Worm (Caenorhabditis elegans) whole organism, late embryonic: ENCODE data around the gene F49E2.5.

Experiments
- C38D4.7 ChIP-seq: fragments of 200-800 bp; sonication (Bioruptor generic); optimal IDR thresholded peaks from 2 replicates; lab custom pipeline; 2018; ENCODE audit warnings: mild to moderate bottlenecking, missing genetic modification characterization, moderate library complexity, missing compliant biosample characterization
- K02D7.2 ChIP-seq: sonication (generic microtip); optimal IDR thresholded peaks from 2 replicates; lab custom pipeline; 2017; ENCODE audit warnings: mild to moderate bottlenecking, missing genetic modification characterization, missing compliant biosample characterization
- K09A11.1 ChIP-seq: sonication (generic microtip); optimal IDR thresholded peaks from 2 replicates; lab custom pipeline; 2017; ENCODE audit warnings: antibody characterized with exemption, mild to moderate bottlenecking, missing genetic modification characterization, missing compliant biosample characterization; ENCODE audit not compliant: insufficient read depth
- Y22D7AL.16 ChIP-seq: sonication (generic microtip); optimal IDR thresholded peaks from 2 replicates; lab custom pipeline; 2016; ENCODE audit warnings: missing genetic modification characterization, missing compliant biosample characterization
- ahr-1 ChIP-seq: sonication (generic microtip); optimal IDR thresholded peaks from 2 replicates; lab custom pipeline; 2016; ENCODE audit warnings: missing genetic modification characterization, missing compliant biosample characterization
- ceh-18 ChIP-seq: sonication (generic microtip); optimal IDR thresholded peaks from 2 replicates; lab custom pipeline; 2016; ENCODE audit warnings: missing genetic modification characterization, missing compliant biosample characterization
- ceh-2 ChIP-seq: sonication (generic microtip); optimal IDR thresholded peaks from 2 replicates; lab custom pipeline; 2016; ENCODE audit warnings: missing genotype, missing genetic modification characterization, missing compliant biosample characterization
- ceh-34 ChIP-seq: sonication (generic microtip); optimal IDR thresholded peaks from 2 replicates; lab custom pipeline; 2016; ENCODE audit warnings: mild to moderate bottlenecking, missing genetic modification characterization, missing compliant biosample characterization
- ceh-48 ChIP-seq: sonication (generic microtip); optimal IDR thresholded peaks from 2 replicates; lab custom pipeline; 2016; ENCODE audit warnings: missing genetic modification characterization, inconsistent platforms, missing compliant biosample characterization
- ceh-9 ChIP-seq: sonication (generic microtip); optimal IDR thresholded peaks from 2 replicates; lab custom pipeline; 2016; ENCODE audit warnings: mild to moderate bottlenecking, missing genetic modification characterization, inconsistent platforms, missing compliant biosample characterization
- che-1 ChIP-seq: sonication (generic microtip); optimal IDR thresholded peaks from 2 replicates; lab custom pipeline; 2016; ENCODE audit warnings: mild to moderate bottlenecking, missing genetic modification characterization, missing compliant biosample characterization
- dmd-4 ChIP-seq: sonication (generic microtip); optimal IDR thresholded peaks from 2 replicates; lab custom pipeline; 2016; ENCODE audit warnings: borderline replicate concordance, missing genetic modification characterization, missing compliant biosample characterization
- dve-1 ChIP-seq: sonication (generic microtip); optimal IDR thresholded peaks from 2 replicates; lab custom pipeline; 2017; ENCODE audit warnings: antibody characterized with exemption, mild to moderate bottlenecking, missing genetic modification characterization, missing compliant biosample characterization
- ets-4 ChIP-seq: sonication (generic microtip); optimal IDR thresholded peaks from 2 replicates; lab custom pipeline; 2016; ENCODE audit warnings: missing genetic modification characterization, missing compliant biosample characterization
- eyg-1 ChIP-seq: sonication (generic microtip); optimal IDR thresholded peaks from 2 replicates; lab custom pipeline; 2016; ENCODE audit warnings: missing genotype, missing genetic modification characterization, missing compliant biosample characterization
- fkh-10 ChIP-seq: fragments of 150-350 bp; optimal IDR thresholded peaks from 2 replicates; lab custom pipeline; 2014; ENCODE audit warnings: missing biosample characterization, missing genetic modification reagents, missing genetic modification characterization
- fkh-6 ChIP-seq: sonication (generic microtip); optimal IDR thresholded peaks from 2 replicates; lab custom pipeline; 2016; ENCODE audit warnings: missing genetic modification characterization, missing compliant biosample characterization
- hlh-13 ChIP-seq: fragments of 200-800 bp; sonication (Bioruptor generic); optimal IDR thresholded peaks from 2 replicates; lab custom pipeline; 2018; ENCODE audit warnings: mild to moderate bottlenecking, missing genetic modification characterization, missing compliant biosample characterization
- hlh-15 ChIP-seq: sonication (generic microtip); optimal IDR thresholded peaks from 2 replicates; lab custom pipeline; 2016; ENCODE audit warnings: missing genetic modification characterization, missing compliant biosample characterization
- hlh-6 ChIP-seq: sonication (generic microtip); optimal IDR thresholded peaks from 2 replicates; lab custom pipeline; 2016; ENCODE audit warnings: missing genotype, missing genetic modification characterization, missing compliant biosample characterization
- hlh-8 ChIP-seq: sonication (generic microtip); optimal IDR thresholded peaks from 2 replicates; lab custom pipeline; 2016; ENCODE audit warnings: missing genotype, missing genetic modification characterization, missing compliant biosample characterization
- lim-6 ChIP-seq: sonication (generic microtip); optimal IDR thresholded peaks from 2 replicates; lab custom pipeline; 2016; ENCODE audit warnings: missing genetic modification characterization, missing compliant biosample characterization
- lin-11 ChIP-seq: fragments of 200-800 bp; sonication (Bioruptor generic); optimal IDR thresholded peaks from 2 replicates; lab custom pipeline; 2018; ENCODE audit warnings: mild to moderate bottlenecking, missing genetic modification characterization, missing compliant biosample characterization
- madf-2 ChIP-seq: sonication (generic microtip); optimal IDR thresholded peaks from 2 replicates; lab custom pipeline; 2017; ENCODE audit warnings: missing genetic modification characterization, missing compliant biosample characterization
- mec-3 ChIP-seq: sonication (generic microtip); optimal IDR thresholded peaks from 2 replicates; lab custom pipeline; 2016; ENCODE audit warnings: borderline replicate concordance, missing genetic modification characterization, missing compliant biosample characterization
- nfya-1 ChIP-seq: sonication (generic microtip); optimal IDR thresholded peaks from 2 replicates; lab custom pipeline; 2017; ENCODE audit warnings: missing genetic modification characterization, mild to moderate bottlenecking, missing compliant biosample characterization, antibody characterized with exemption, moderate library complexity
- nhr-11 ChIP-seq: fragments of 150-350 bp; optimal IDR thresholded peaks from 2 replicates; lab custom pipeline; 2014; ENCODE audit warnings: missing biosample characterization, missing genetic modification characterization
- npax-4 ChIP-seq: sonication (generic microtip); optimal IDR thresholded peaks from 2 replicates; lab custom pipeline; 2016; ENCODE audit warnings: missing genetic modification characterization, missing compliant biosample characterization
- pat-9 ChIP-seq: fragments of 200-800 bp; sonication (Bioruptor generic); optimal IDR thresholded peaks from 2 replicates; lab custom pipeline; 2018; ENCODE audit warnings: mild to moderate bottlenecking, missing genetic modification characterization, moderate library complexity, missing compliant biosample characterization
- pax-1 ChIP-seq: fragments of 150-350 bp; optimal IDR thresholded peaks from 2 replicates; lab custom pipeline; 2014; ENCODE audit warnings: missing biosample characterization, missing genetic modification characterization
- pha-2 ChIP-seq: sonication (generic microtip); optimal IDR thresholded peaks from 2 replicates; lab custom pipeline; 2017; ENCODE audit warnings: mild to moderate bottlenecking, missing genetic modification characterization, missing compliant biosample characterization
- pha-4 ChIP-seq: fragments of 150-350 bp; optimal IDR thresholded peaks from 2 replicates; lab custom pipeline; 2018; ENCODE audit warnings: missing biosample characterization, missing genetic modification reagents, missing genetic modification characterization
- pros-1 ChIP-seq: fragments of 150-350 bp; optimal IDR thresholded peaks from 2 replicates; lab custom pipeline; 2014; ENCODE audit warnings: missing biosample characterization, missing genetic modification reagents, missing genetic modification characterization
- rnt-1 ChIP-seq: sonication (generic microtip); optimal IDR thresholded peaks from 2 replicates; lab custom pipeline; 2016; ENCODE audit warnings: missing genetic modification characterization, missing compliant biosample characterization
- sdc-2 ChIP-seq: sonication (generic microtip); optimal IDR thresholded peaks from 2 replicates; lab custom pipeline; 2016; ENCODE audit warnings: missing genotype, missing genetic modification characterization, missing compliant biosample characterization
- sox-4 ChIP-seq: sonication (generic microtip); optimal IDR thresholded peaks from 2 replicates; lab custom pipeline; 2017; ENCODE audit warnings: mild to moderate bottlenecking, missing genetic modification characterization, inconsistent platforms, missing compliant biosample characterization
- syd-9 ChIP-seq: sonication (generic microtip); optimal IDR thresholded peaks from 2 replicates; lab custom pipeline; 2016; ENCODE audit warnings: mild to moderate bottlenecking, missing genetic modification characterization, moderate library complexity, missing compliant biosample characterization
- tbx-2 ChIP-seq: sonication (generic microtip); optimal IDR thresholded peaks from 2 replicates; lab custom pipeline; 2016; ENCODE audit warnings: missing genetic modification characterization, missing compliant biosample characterization
- tbx-7 ChIP-seq: sonication (generic microtip); optimal IDR thresholded peaks from 2 replicates; lab custom pipeline; 2016; ENCODE audit warnings: missing genotype, missing genetic modification characterization, missing compliant biosample characterization
- ttx-3 ChIP-seq: sonication (generic microtip); optimal IDR thresholded peaks from 2 replicates; lab custom pipeline; 2016; ENCODE audit warnings: missing genetic modification reagents, missing genetic modification characterization, missing compliant biosample characterization
- unc-3 ChIP-seq, 2 experiments: fragments of 200-800 bp in 1 of 2; sonication (Bioruptor generic) in 1 of 2; sonication (generic microtip) in 1 of 2; conservative IDR thresholded peaks in 1 of 2; optimal IDR thresholded peaks in 1 of 2; 2 replicates each; pipeline versions ENCODE4 v1.3.6 to Lab custom; 2016 to 2022; ENCODE audit warnings: missing compliant biosample characterization in 2 of 2, missing genetic modification characterization in 2 of 2, missing genetic modification reagents in 1 of 2
- unc-42 ChIP-seq: sonication (generic microtip); optimal IDR thresholded peaks from 2 replicates; lab custom pipeline; 2016; ENCODE audit warnings: missing genotype, missing genetic modification characterization, missing compliant biosample characterization
- unc-55 ChIP-seq: sonication (generic microtip); optimal IDR thresholded peaks from 2 replicates; lab custom pipeline; 2017; ENCODE audit warnings: missing biosample characterization, missing genetic modification reagents, missing genetic modification characterization
- unc-86 ChIP-seq: sonication (generic microtip); optimal IDR thresholded peaks from 2 replicates; lab custom pipeline; 2016; ENCODE audit warnings: missing genetic modification characterization, missing compliant biosample characterization
- zip-5 ChIP-seq: sonication (generic microtip); optimal IDR thresholded peaks from 2 replicates; lab custom pipeline; 2016; ENCODE audit warnings: missing genetic modification characterization, missing compliant biosample characterization
- ztf-16 ChIP-seq: sonication (generic microtip); optimal IDR thresholded peaks from 2 replicates; lab custom pipeline; 2017; ENCODE audit warnings: missing genetic modification characterization, missing compliant biosample characterization

Gene F49E2.5

DNA sequence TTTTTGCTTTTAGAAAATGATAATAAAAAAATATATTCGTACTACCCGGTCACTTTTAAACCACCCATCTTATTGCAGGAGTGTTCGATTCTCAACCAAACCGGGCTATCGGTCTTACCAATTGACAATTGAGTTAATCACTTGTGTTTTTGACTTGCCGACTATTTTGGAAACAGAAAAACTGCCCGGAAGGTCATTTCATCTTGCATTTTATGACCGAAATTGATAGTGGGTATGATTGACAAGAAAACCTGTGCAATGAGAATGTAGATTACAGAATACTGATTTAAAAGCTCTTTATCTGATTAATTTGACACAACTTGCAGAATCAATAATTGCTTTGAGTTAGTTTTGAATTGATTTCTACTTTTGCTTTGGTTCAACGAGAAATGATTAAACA lies 26.3 kb upstream of the F49E2.5 start, which contains the start of gene C07B5.2:
C07B5.2 (minus strand) TSS at position 101 of the 400 bp plus-strand sequence.
- TF ChIP-seq unc-42 (tag; lab: Kevin White, UChicago): no peak
- TF ChIP-seq pha-2: no peak
- no peak for TF ChIP-seq ceh-48
- no peak for TF ChIP-seq ahr-1
- no peak for TF ChIP-seq ets-4 (tag; lab: Kevin White, UChicago)
- TF ChIP-seq Y22D7AL.16: no peak
- TF ChIP-seq ttx-3 (tag; lab: Kevin White, UChicago): no peak

DNA sequence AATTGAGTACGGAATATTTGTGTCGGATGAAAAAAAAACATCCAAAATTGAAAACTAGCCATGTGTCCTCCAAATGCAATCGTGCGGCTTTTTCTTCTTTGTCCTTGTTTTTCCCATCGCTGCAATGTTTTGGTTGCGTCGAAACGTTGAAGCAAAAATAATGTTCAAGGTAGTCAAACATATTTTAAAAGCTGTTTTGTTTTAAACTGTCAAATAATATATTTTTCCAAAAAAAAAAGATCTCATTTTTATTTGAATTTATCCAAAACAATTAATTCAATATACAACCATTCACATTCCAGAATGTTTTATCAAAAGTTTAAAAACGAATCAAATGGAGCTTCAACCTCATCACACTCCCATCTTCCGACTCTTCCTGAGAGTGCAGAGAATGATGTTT lies 24.7 kb upstream of the F49E2.5 start, which contains the start of gene C07B5.6:
C07B5.6 (plus strand) TSS at position 301 of the 400 bp plus-strand sequence.
- no peak for TF ChIP-seq sox-4 (tag; lab: Kevin White, UChicago)
- no peak for TF ChIP-seq mec-3 (tag; lab: Kevin White, UChicago)
- TF ChIP-seq unc-3 (GFP tag; conservative IDR thresholded peaks at IDR 0.05; lab: Robert Waterston, UW): no peak
- TF ChIP-seq unc-3 (tag; optimal IDR thresholded peaks at IDR 0.05; lab: Kevin White, UChicago): no peak
- TF ChIP-seq ztf-16: no peak
- no peak for TF ChIP-seq pax-1
- TF ChIP-seq rnt-1 (tag; lab: Kevin White, UChicago): no peak
- TF ChIP-seq hlh-8 (tag; lab: Kevin White, UChicago): no peak
- TF ChIP-seq pha-2: no peak
- no peak for TF ChIP-seq unc-55
- TF ChIP-seq tbx-7 (tag; lab: Kevin White, UChicago): no peak
- TF ChIP-seq nfya-1 (tag; lab: Kevin White, UChicago): no peak
- TF ChIP-seq dve-1: no peak
- no peak for TF ChIP-seq pat-9 (tag; lab: Kevin White, UChicago)
- TF ChIP-seq ceh-34 (tag; lab: Kevin White, UChicago): no peak
- no peak for TF ChIP-seq zip-5 (tag; lab: Kevin White, UChicago)
- TF ChIP-seq ttx-3 (tag; lab: Kevin White, UChicago): no peak
- TF ChIP-seq unc-42 (tag; lab: Kevin White, UChicago): no peak
- TF ChIP-seq lin-11 (tag; lab: Kevin White, UChicago): no peak
- no peak for TF ChIP-seq C38D4.7 (GFP tag; lab: Kevin White, UChicago)

DNA sequence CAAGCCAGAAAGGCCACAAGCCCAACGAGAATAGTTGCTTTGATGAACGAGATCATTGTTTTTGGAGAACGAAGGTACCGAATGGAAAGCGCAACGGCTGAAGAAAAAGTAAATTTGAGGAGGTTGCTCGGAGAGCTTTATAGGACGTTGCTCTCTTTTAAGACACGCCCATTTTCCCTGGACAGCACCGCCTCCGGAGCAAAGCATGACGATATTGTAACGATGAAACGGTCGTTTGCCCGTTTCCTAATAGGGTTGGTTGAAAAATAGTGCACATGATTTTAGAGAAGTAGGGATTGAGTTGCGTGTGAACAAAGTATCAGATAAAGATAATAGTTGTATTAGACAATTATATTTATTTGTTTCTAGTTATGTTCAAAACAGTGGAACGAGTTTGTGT lies 20.3 kb upstream of the F49E2.5 start, which contains the start of gene C07B5.3:
C07B5.3 (minus strand) TSS at position 101 of the 400 bp plus-strand sequence.
- no peak for TF ChIP-seq K09A11.1 (tag; lab: Kevin White, UChicago)
- no peak for TF ChIP-seq hlh-13 (GFP tag; lab: Kevin White, UChicago)
- no peak for TF ChIP-seq che-1 (tag; lab: Kevin White, UChicago)
- TF ChIP-seq npax-4: no peak
- TF ChIP-seq nhr-11 (tag; lab: Kevin White, UChicago): no peak
- TF ChIP-seq pros-1 (tag; lab: Kevin White, UChicago): no peak
- TF ChIP-seq ceh-18 (tag; lab: Kevin White, UChicago): no peak
- no peak for TF ChIP-seq hlh-6 (tag; lab: Kevin White, UChicago)
- TF ChIP-seq sdc-2 (tag; lab: Kevin White, UChicago): no peak
- TF ChIP-seq eyg-1: no peak
- TF ChIP-seq ceh-9 (tag; lab: Kevin White, UChicago): no peak
- no peak for TF ChIP-seq unc-55
- no peak for TF ChIP-seq unc-86 (tag; lab: Kevin White, UChicago)

DNA sequence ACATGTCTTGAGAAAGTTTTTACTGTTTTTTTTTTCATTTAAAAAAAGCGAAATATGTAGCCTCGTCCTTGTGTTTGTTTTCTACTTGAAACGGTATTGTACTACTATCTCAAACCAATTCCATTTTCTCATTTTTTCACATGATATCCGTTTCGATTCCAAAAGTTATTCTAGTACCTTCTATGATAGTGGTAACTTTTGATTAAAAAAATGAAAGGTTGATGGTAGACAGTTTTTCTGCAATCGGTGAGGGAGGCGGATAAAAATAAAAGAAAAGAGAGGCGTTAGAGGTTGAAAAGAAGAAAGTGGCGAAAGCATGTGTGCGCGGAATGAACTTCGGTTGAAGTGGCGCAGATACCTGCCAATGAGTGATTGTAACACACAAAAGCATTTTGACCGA lies 15.6 kb upstream of the F49E2.5 start:
- TF ChIP-seq syd-9 (tag; lab: Kevin White, UChicago): no peak
- TF ChIP-seq K02D7.2 (tag; lab: Kevin White, UChicago): no peak
- TF ChIP-seq nhr-11 (tag; lab: Kevin White, UChicago): no peak
- no peak for TF ChIP-seq zip-5 (tag; lab: Kevin White, UChicago)
- no peak for TF ChIP-seq tbx-2 (tag; lab: Kevin White, UChicago)
- TF ChIP-seq dmd-4 (tag; lab: Kevin White, UChicago): no peak
- TF ChIP-seq ceh-9 (tag; lab: Kevin White, UChicago): no peak
- no peak for TF ChIP-seq unc-55
- TF ChIP-seq fkh-10 (GFP tag; lab: Kevin White, UChicago): no peak
- no peak for TF ChIP-seq pha-4 (tag; lab: Kevin White, UChicago)
- TF ChIP-seq pax-1: no peak
- no peak for TF ChIP-seq ceh-2 (tag; lab: Kevin White, UChicago)
- no peak for TF ChIP-seq hlh-15 (tag; lab: Kevin White, UChicago)
- TF ChIP-seq sox-4 (tag; lab: Kevin White, UChicago): no peak
- TF ChIP-seq fkh-6 (tag; lab: Kevin White, UChicago): no peak
- TF ChIP-seq madf-2 (tag; lab: Kevin White, UChicago): no peak
- TF ChIP-seq rnt-1 (tag; lab: Kevin White, UChicago): no peak
- no peak for TF ChIP-seq lim-6 (tag; lab: Kevin White, UChicago)
- TF ChIP-seq hlh-13 (GFP tag; lab: Kevin White, UChicago): no peak
